Worm (Caenorhabditis elegans) whole organism, L2 larva: ENCODE results near the gene prmt-4.

Experiments used
- R02D3.7 ChIP-seq: fragments of 150-350 bp; optimal IDR thresholded peaks from 2 replicates; lab custom pipeline; 2014; ENCODE audit warnings: missing biosample characterization, missing genetic modification characterization
- alr-1 ChIP-seq: fragments of 150-350 bp; optimal IDR thresholded peaks from 2 replicates; lab custom pipeline; 2014; ENCODE audit warnings: missing biosample characterization, missing genetic modification characterization
- ama-1 ChIP-seq: fragments of 150-350 bp; optimal IDR thresholded peaks from 2 replicates; lab custom pipeline; 2018; ENCODE audit warnings: inconsistent platforms
- ceh-82 ChIP-seq: fragments of 150-350 bp; optimal IDR thresholded peaks from 2 replicates; lab custom pipeline; 2014; ENCODE audit warnings: missing biosample characterization, missing genetic modification characterization
- dmd-4 ChIP-seq: sonication (generic microtip); optimal IDR thresholded peaks from 2 replicates; lab custom pipeline; 2017; ENCODE audit warnings: missing biosample characterization, missing genetic modification characterization
- egl-27 ChIP-seq: sonication (generic microtip); optimal IDR thresholded peaks from 3 replicates; lab custom pipeline; 2017; ENCODE audit warnings: missing biosample characterization, missing genetic modification reagents, missing genetic modification characterization
- nhr-11 ChIP-seq: fragments of 150-350 bp; optimal IDR thresholded peaks from 2 replicates; lab custom pipeline; 2014; ENCODE audit warnings: missing biosample characterization, missing genetic modification characterization
- nhr-12 ChIP-seq: fragments of 150-350 bp; optimal IDR thresholded peaks from 2 replicates; lab custom pipeline; 2014; ENCODE audit warnings: missing biosample characterization, missing genetic modification characterization
- nhr-21 ChIP-seq: fragments of 150-350 bp; optimal IDR thresholded peaks from 2 replicates; lab custom pipeline; 2014; ENCODE audit warnings: missing biosample characterization, missing genetic modification characterization
- nhr-237 ChIP-seq: fragments of 150-350 bp; optimal IDR thresholded peaks from 2 replicates; lab custom pipeline; 2014; ENCODE audit warnings: missing biosample characterization, missing genetic modification characterization
- snpc-4 ChIP-seq: fragments of 150-350 bp; optimal IDR thresholded peaks from 2 replicates; lab custom pipeline; 2014; ENCODE audit warnings: missing biosample characterization, missing genetic modification characterization
- unc-39 ChIP-seq: fragments of 150-350 bp; optimal IDR thresholded peaks from 2 replicates; lab custom pipeline; 2014; ENCODE audit warnings: missing biosample characterization, missing genetic modification characterization
- unc-62 ChIP-seq: fragments of 150-350 bp; optimal IDR thresholded peaks from 2 replicates; lab custom pipeline; 2014; ENCODE audit warnings: missing biosample characterization, missing genetic modification reagents, missing genetic modification characterization
- ztf-4 ChIP-seq: fragments of 150-350 bp; optimal IDR thresholded peaks from 2 replicates; lab custom pipeline; 2014; ENCODE audit warnings: missing biosample characterization, missing genetic modification characterization

DNA sequence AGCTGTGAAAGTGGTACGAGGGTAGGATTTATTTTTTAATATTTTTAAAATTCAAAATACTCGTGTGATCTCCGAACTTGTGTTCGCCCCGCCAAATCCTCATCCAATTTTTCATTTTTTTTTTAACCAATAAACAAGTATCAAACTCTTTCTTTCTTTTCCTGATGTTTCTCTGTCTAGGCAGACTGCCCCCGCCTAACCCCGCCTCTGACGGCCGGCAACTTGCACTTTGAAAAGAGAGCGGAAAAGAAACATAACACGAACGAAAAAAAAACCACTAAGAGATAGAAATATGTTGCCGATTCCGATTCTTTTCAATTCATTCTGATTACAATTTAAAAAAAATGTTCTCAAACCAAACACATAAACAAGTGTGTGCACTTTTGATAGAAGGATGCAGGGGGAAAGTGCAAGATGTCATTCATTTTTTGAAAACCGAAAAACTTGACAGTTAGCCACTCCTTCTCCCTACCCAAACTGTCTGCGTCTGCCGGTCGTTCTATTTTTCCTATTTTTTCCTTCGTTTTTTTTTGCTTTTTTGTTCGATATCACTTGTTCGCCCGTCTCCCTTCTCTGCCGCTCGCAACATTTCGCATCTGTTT lies 22.6 kb upstream of the prmt-4 start:
- no peak for TF ChIP-seq alr-1
- TF ChIP-seq nhr-12 (tag; lab: Kevin White, UChicago), result no peak
- no peak for TF ChIP-seq nhr-237 (tag; lab: Kevin White, UChicago)
- TF ChIP-seq dmd-4, result no peak
- TF ChIP-seq unc-39 (tag; lab: Kevin White, UChicago), result no peak
- TF ChIP-seq nhr-11 (tag; lab: Kevin White, UChicago), result no peak
- no peak for TF ChIP-seq ztf-4 (tag; lab: Kevin White, UChicago)
- TF ChIP-seq ceh-82, result no peak
- no peak for TF ChIP-seq egl-27 (tag; lab: Kevin White, UChicago)
- TF ChIP-seq ama-1, result no peak
- no peak for TF ChIP-seq unc-62 (GFP tag; lab: Kevin White, UChicago)
- no peak for TF ChIP-seq nhr-21
- no peak for TF ChIP-seq snpc-4 (tag; lab: Kevin White, UChicago)
- no peak for TF ChIP-seq R02D3.7 (tag; lab: Kevin White, UChicago)
